Fruit fly (Drosophila melanogaster): ENCODE results near the gene CG14811.
A peak's percentile ranks its signal among the peaks of the same experiment; 100 is the strongest.

Gene CG14811

dm6 chrX:1772626-1773025 is 49.6 kb downstream of the CG14811 start (continued):
- TF ChIP-seq Bgb (GFP tag; IDR thresholded peaks at IDR 0.05; ENCODE audit: partially characterized antibody) (peak; percentile 66; the same call in 1 of the 2 replicates), Sry-β (GFP tag; optimal IDR thresholded peaks at IDR 0.05) (peak; percentile 1), E2f1 (GFP tag; IDR thresholded peaks at IDR 0.05) (no peak), onecut (GFP tag; IDR thresholded peaks at IDR 0.05) (0 out of 2 replicates have a peak, but pooled peaks have one; percentile 17), sens (GFP tag) (peak; percentile 68), Dip3 (GFP tag; optimal IDR thresholded peaks at IDR 0.05) (no peak), CG15073 (GFP tag; optimal IDR thresholded peaks at IDR 0.05) (no peak), gfzf (GFP tag; optimal IDR thresholded peaks at IDR 0.05) (peak; percentile 72), CG15514 (GFP tag; optimal IDR thresholded peaks at IDR 0.05) (peak; percentile 63), CG12071 (GFP tag; optimal IDR thresholded peaks at IDR 0.05) (no peak), psq (GFP tag; optimal IDR thresholded peaks at IDR 0.05) (no peak), CG4360 (GFP tag; IDR thresholded peaks at IDR 0.05) (no peak), CG6654 (GFP tag; optimal IDR thresholded peaks at IDR 0.05) (no peak), Stat92E (GFP tag; optimal IDR thresholded peaks at IDR 0.05) (no peak), lab (GFP tag; optimal IDR thresholded peaks at IDR 0.05) (no peak), twi (tag; optimal IDR thresholded peaks at IDR 0.05) (no peak), en (GFP tag; optimal IDR thresholded peaks at IDR 0.05) (no peak), CG9609 (GFP tag; optimal IDR thresholded peaks at IDR 0.05) (no peak), CG14860 (GFP tag; IDR thresholded peaks at IDR 0.05; ENCODE audit: partially characterized antibody) (no peak), BEAF-32 (GFP tag; optimal IDR thresholded peaks at IDR 0.05) (peak; percentile 62), CG18764 (GFP tag; optimal IDR thresholded peaks at IDR 0.05) (no peak), CTCF (GFP tag; optimal IDR thresholded peaks at IDR 0.05) (peak; percentile 95), CG34422 (GFP tag; IDR thresholded peaks at IDR 0.05) (no peak), CG42726 (GFP tag; IDR thresholded peaks at IDR 0.05; ENCODE audit: partially characterized antibody) (0 out of 2 replicates have a peak, but pooled peaks have one; percentile 35), hkb (optimal IDR thresholded peaks at IDR 0.05) (no peak), hkb (GFP tag; IDR thresholded peaks at IDR 0.05) (no peak), Meics (GFP tag; optimal IDR thresholded peaks at IDR 0.05) (no peak), CG10462 (GFP tag; optimal IDR thresholded peaks at IDR 0.05) (no peak), HmgZ (tag; optimal IDR thresholded peaks at IDR 0.05) (peak; percentile 58), phol (tag; optimal IDR thresholded peaks at IDR 0.05) (peak; percentile 56), CG9437 (GFP tag; optimal IDR thresholded peaks at IDR 0.05) (no peak), kay (GFP tag; optimal IDR thresholded peaks at IDR 0.05) (peak; percentile 16), Nf-YA (GFP tag; IDR thresholded peaks at IDR 0.05) (no peak), wor (GFP tag; IDR thresholded peaks at IDR 0.05) (no peak), D19A (tag; optimal IDR thresholded peaks at IDR 0.05) (no peak), dmrt99B (tag; optimal IDR thresholded peaks at IDR 0.05) (no peak), CG4707 (GFP tag; optimal IDR thresholded peaks at IDR 0.05) (no peak), Aef1 (GFP tag; IDR thresholded peaks at IDR 0.05) (no peak), CG12659 (GFP tag; optimal IDR thresholded peaks at IDR 0.05) (peak; percentile 49), CG10431 (GFP tag; optimal IDR thresholded peaks at IDR 0.05) (no peak), nau (GFP tag; optimal IDR thresholded peaks at IDR 0.05) (no peak), CG11695 (GFP tag; IDR thresholded peaks at IDR 0.05) (no peak), Jarid2 (GFP tag; optimal IDR thresholded peaks at IDR 0.05) (no peak), CG6689 (GFP tag; IDR thresholded peaks at IDR 0.05) (no peak), eyg (GFP tag; optimal IDR thresholded peaks at IDR 0.05) (no peak), CG11085 (GFP tag; IDR thresholded peaks at IDR 0.05) (no peak), CG43689 (GFP tag; IDR thresholded peaks at IDR 0.05) (no peak), CG31441 (GFP tag; IDR thresholded peaks at IDR 0.05) (no peak), CG14050 (GFP tag; IDR thresholded peaks at IDR 0.05) (no peak), grau (tag; optimal IDR thresholded peaks at IDR 0.05) (peak; percentile 12), dm (GFP tag; optimal IDR thresholded peaks at IDR 0.05) (no peak), Bdp1 (GFP tag; optimal IDR thresholded peaks at IDR 0.05) (no peak)
